Worm (Caenorhabditis elegans) whole organism, L2 larva: Measurements from ENCODE around the gene prp-40.

Experiments used
- C34F6.9 ChIP-seq: fragments of 150-350 bp; optimal IDR thresholded peaks from 2 replicates; lab custom pipeline; 2014; ENCODE audit warnings: missing biosample characterization, missing genetic modification characterization
- F13H6.1 ChIP-seq: sonication (generic microtip); optimal IDR thresholded peaks from 2 replicates; lab custom pipeline; 2016; ENCODE audit warnings: missing genetic modification characterization, missing compliant biosample characterization
- Y55F3AM.14 ChIP-seq: fragments of 200-800 bp; sonication (Bioruptor generic); optimal IDR thresholded peaks from 2 replicates; lab custom pipeline; 2018; ENCODE audit warnings: mild to moderate bottlenecking, missing genetic modification characterization, missing compliant biosample characterization
- ZK546.5 ChIP-seq: sonication (generic microtip); optimal IDR thresholded peaks from 2 replicates; lab custom pipeline; 2017; ENCODE audit warnings: missing biosample characterization, missing genetic modification characterization
- aly-2 ChIP-seq: fragments of 150-350 bp; optimal IDR thresholded peaks from 2 replicates; lab custom pipeline; 2014; ENCODE audit warnings: missing biosample characterization, missing genetic modification characterization
- ama-1 ChIP-seq: fragments of 150-350 bp; optimal IDR thresholded peaks from 2 replicates; lab custom pipeline; 2018; ENCODE audit warnings: inconsistent platforms
- blmp-1 ChIP-seq: sonication (generic microtip); optimal IDR thresholded peaks from 2 replicates; lab custom pipeline; 2017; ENCODE audit warnings: missing genetic modification characterization, mild to moderate bottlenecking, missing compliant biosample characterization, antibody characterized with exemption, moderate library complexity; ENCODE audit not compliant: insufficient read depth
- ceh-82 ChIP-seq: fragments of 150-350 bp; optimal IDR thresholded peaks from 2 replicates; lab custom pipeline; 2014; ENCODE audit warnings: missing biosample characterization, missing genetic modification characterization
- crh-2 ChIP-seq: sonication (generic microtip); optimal IDR thresholded peaks from 2 replicates; lab custom pipeline; 2017; ENCODE audit warnings: missing biosample characterization, missing genetic modification characterization
- egl-27 ChIP-seq: sonication (generic microtip); optimal IDR thresholded peaks from 3 replicates; lab custom pipeline; 2017; ENCODE audit warnings: missing biosample characterization, missing genetic modification reagents, missing genetic modification characterization
- elt-1 ChIP-seq: fragments of 150-350 bp; optimal IDR thresholded peaks from 2 replicates; lab custom pipeline; 2014; ENCODE audit warnings: missing biosample characterization, missing genetic modification characterization
- fos-1 ChIP-seq: fragments of 150-350 bp; optimal IDR thresholded peaks from 2 replicates; lab custom pipeline; 2014; ENCODE audit warnings: missing biosample characterization, missing genetic modification characterization
- gmeb-1 ChIP-seq: fragments of 150-350 bp; optimal IDR thresholded peaks from 2 replicates; lab custom pipeline; 2014; ENCODE audit warnings: missing biosample characterization, missing genetic modification characterization
- lin-13 ChIP-seq: fragments of 150-350 bp; optimal IDR thresholded peaks from 2 replicates; lab custom pipeline; 2014; ENCODE audit warnings: missing biosample characterization, missing genetic modification reagents, missing genetic modification characterization
- lin-39 ChIP-seq: fragments of 150-350 bp; optimal IDR thresholded peaks from 2 replicates; lab custom pipeline; 2014; ENCODE audit warnings: missing biosample characterization, missing genetic modification reagents, missing genetic modification characterization
- lsy-2 ChIP-seq, 2 experiments: fragments of 150-350 bp in 1 of 2; sonication (generic microtip) in 1 of 2; optimal IDR thresholded peaks; 2 replicates each; lab custom pipeline; 2014 to 2017; ENCODE audit warnings: missing biosample characterization in 2 of 2, missing genetic modification characterization in 2 of 2
- mab-5 ChIP-seq: fragments of 150-350 bp; optimal IDR thresholded peaks from 2 replicates; lab custom pipeline; 2014; ENCODE audit warnings: missing biosample characterization, missing genetic modification characterization
- mbf-1 ChIP-seq: sonication (generic microtip); optimal IDR thresholded peaks from 2 replicates; lab custom pipeline; 2017; ENCODE audit warnings: missing biosample characterization, missing genetic modification characterization
- mdl-1 ChIP-seq, 2 experiments: fragments of 150-350 bp in 1 of 2; sonication (generic microtip) in 1 of 2; optimal IDR thresholded peaks; 2 replicates each; lab custom pipeline; 2017; ENCODE audit warnings: missing biosample characterization in 2 of 2, missing genetic modification characterization in 2 of 2
- nhr-11 ChIP-seq: fragments of 150-350 bp; optimal IDR thresholded peaks from 2 replicates; lab custom pipeline; 2014; ENCODE audit warnings: missing biosample characterization, missing genetic modification characterization
- nhr-12 ChIP-seq: fragments of 150-350 bp; optimal IDR thresholded peaks from 2 replicates; lab custom pipeline; 2014; ENCODE audit warnings: missing biosample characterization, missing genetic modification characterization
- nhr-129 ChIP-seq: fragments of 150-350 bp; optimal IDR thresholded peaks from 2 replicates; lab custom pipeline; 2014; ENCODE audit warnings: missing biosample characterization, missing genetic modification characterization
- nhr-21 ChIP-seq: fragments of 150-350 bp; optimal IDR thresholded peaks from 2 replicates; lab custom pipeline; 2014; ENCODE audit warnings: missing biosample characterization, missing genetic modification characterization
- nhr-25 ChIP-seq: fragments of 150-350 bp; sonication (generic microtip); optimal IDR thresholded peaks from 3 replicates; lab custom pipeline; 2014; ENCODE audit warnings: missing biosample characterization, missing genetic modification characterization
- nhr-6 ChIP-seq: fragments of 150-350 bp; optimal IDR thresholded peaks from 2 replicates; lab custom pipeline; 2014; ENCODE audit warnings: missing biosample characterization, missing genetic modification characterization
- peb-1 ChIP-seq: fragments of 150-350 bp; optimal IDR thresholded peaks from 2 replicates; lab custom pipeline; 2014; ENCODE audit warnings: missing biosample characterization, missing genetic modification characterization
- sem-4 ChIP-seq: fragments of 150-350 bp; optimal IDR thresholded peaks from 2 replicates; lab custom pipeline; 2014; ENCODE audit warnings: missing biosample characterization, missing genetic modification reagents, missing genetic modification characterization
- skn-1 ChIP-seq: sonication (generic microtip); optimal IDR thresholded peaks from 2 replicates; lab custom pipeline; 2017; ENCODE audit warnings: missing biosample characterization, missing genetic modification characterization
- sma-3 ChIP-seq: sonication (generic microtip); optimal IDR thresholded peaks from 2 replicates; lab custom pipeline; 2016; ENCODE audit warnings: missing genetic modification reagents, missing genetic modification characterization, missing compliant biosample characterization
- snpc-4 ChIP-seq: fragments of 150-350 bp; optimal IDR thresholded peaks from 2 replicates; lab custom pipeline; 2014; ENCODE audit warnings: missing biosample characterization, missing genetic modification characterization
- unc-55 ChIP-seq: fragments of 150-350 bp; sonication (generic microtip); optimal IDR thresholded peaks from 3 replicates; lab custom pipeline; 2014; ENCODE audit warnings: missing biosample characterization, missing genetic modification reagents, missing genetic modification characterization
- unc-62 ChIP-seq: fragments of 150-350 bp; optimal IDR thresholded peaks from 2 replicates; lab custom pipeline; 2014; ENCODE audit warnings: missing biosample characterization, missing genetic modification reagents, missing genetic modification characterization
- zag-1 ChIP-seq: fragments of 150-350 bp; optimal IDR thresholded peaks from 2 replicates; lab custom pipeline; 2014; ENCODE audit warnings: missing biosample characterization, missing genetic modification characterization
- ztf-4 ChIP-seq: fragments of 150-350 bp; optimal IDR thresholded peaks from 2 replicates; lab custom pipeline; 2014; ENCODE audit warnings: missing biosample characterization, missing genetic modification characterization

prp-40 gene

DNA sequence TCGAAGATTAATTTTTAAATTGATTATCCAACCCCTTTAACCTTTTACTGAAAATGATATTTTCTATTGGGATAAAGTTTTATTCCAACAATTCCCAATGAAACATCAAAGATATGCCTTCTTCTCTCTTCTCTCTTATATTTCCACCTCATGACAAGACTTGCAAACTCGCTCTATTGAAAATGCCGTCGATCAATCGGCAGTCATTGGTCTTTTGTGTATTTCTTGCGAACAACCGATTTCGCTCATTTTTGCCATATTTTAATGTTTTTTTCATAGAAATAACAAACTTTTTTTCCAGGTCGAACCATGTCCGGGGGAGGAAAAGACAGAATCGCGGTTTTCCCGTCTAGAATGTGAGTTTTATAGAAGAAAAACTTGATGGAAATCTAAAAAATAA is 14.1 kb upstream of the prp-40 start, which contains the start of gene vha-14:
Gene vha-14, plus strand, starts transcription at position 302 of the 400 bp plus-strand sequence.
- TF ChIP-seq fos-1 (peak; percentile 60), unc-55 (GFP tag; lab: Kevin White, UChicago) (peak; percentile 64), lsy-2 (tag; optimal IDR thresholded peaks at IDR 0.05; lab: Kevin White, UChicago) (peak in 1 of 2 experiments; percentile 71), elt-1 (tag; lab: Kevin White, UChicago) (no peak), ztf-4 (tag; lab: Kevin White, UChicago) (peak; percentile 20), zag-1 (tag; lab: Kevin White, UChicago) (no peak), crh-2 (tag; lab: Kevin White, UChicago) (peak; percentile 87), nhr-129 (tag; lab: Kevin White, UChicago) (peak; percentile 74), unc-62 (GFP tag; lab: Kevin White, UChicago) (no peak), nhr-25 (tag; lab: Kevin White, UChicago) (peak; percentile 9), snpc-4 (tag; lab: Kevin White, UChicago) (peak; percentile 31), F13H6.1 (tag; lab: Kevin White, UChicago) (no peak), nhr-21 (peak; percentile 9), ama-1 (peak; percentile 20), sma-3 (GFP tag; lab: Kevin White, UChicago) (peak; percentile 4), C34F6.9 (peak; percentile 81)

DNA sequence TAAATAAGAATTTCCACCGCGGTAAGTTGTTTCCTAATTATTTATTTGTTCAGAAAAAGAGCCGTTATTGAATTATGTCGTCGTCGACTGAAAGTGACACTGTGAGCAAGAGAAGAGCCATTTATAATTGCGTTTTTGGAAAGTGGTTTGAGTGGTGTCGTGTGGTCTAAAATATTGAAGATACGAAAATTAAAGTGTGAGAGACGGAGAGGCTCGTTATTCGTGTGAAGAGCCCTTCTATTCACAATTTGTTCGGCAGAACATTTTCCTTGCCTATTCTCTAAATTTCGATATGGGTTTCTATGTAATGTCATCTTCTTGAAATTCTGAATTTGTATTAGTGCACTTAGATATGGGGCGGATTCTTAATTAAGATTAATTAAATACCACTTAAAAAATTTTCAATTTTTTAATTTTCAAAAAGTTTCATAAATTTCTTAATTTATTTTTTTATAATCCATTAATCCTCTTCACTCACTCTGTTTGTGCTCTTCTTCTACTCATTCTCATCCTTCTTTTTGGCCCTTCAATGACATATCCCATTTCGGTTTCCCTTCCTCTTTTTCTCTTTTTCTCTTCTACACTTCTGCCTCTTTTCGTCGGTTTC is 12.0 kb upstream of the prp-40 start:
- TF ChIP-seq F13H6.1 (tag; lab: Kevin White, UChicago): peak; percentile 37
- peak; percentile 23 for TF ChIP-seq lin-13 (GFP tag; lab: Kevin White, UChicago)
- TF ChIP-seq aly-2 (tag; lab: Kevin White, UChicago): no peak
- no peak for TF ChIP-seq nhr-129 (tag; lab: Kevin White, UChicago)
- TF ChIP-seq sem-4 (tag; lab: Kevin White, UChicago): no peak
- TF ChIP-seq fos-1: no peak
- TF ChIP-seq blmp-1 (tag; lab: Kevin White, UChicago): no peak
- peak; percentile 36 for TF ChIP-seq C34F6.9
- TF ChIP-seq lin-39 (tag; lab: Kevin White, UChicago): no peak
- TF ChIP-seq nhr-11 (tag; lab: Kevin White, UChicago): no peak
- TF ChIP-seq unc-62 (GFP tag; lab: Kevin White, UChicago): no peak
- TF ChIP-seq snpc-4 (tag; lab: Kevin White, UChicago): no peak
- peak; percentile 39 for TF ChIP-seq ama-1
- TF ChIP-seq mab-5: no peak
- TF ChIP-seq zag-1 (tag; lab: Kevin White, UChicago): peak; percentile 29
- peak; percentile 4 for TF ChIP-seq gmeb-1 (tag; lab: Kevin White, UChicago)
- peak in 1 of 2 experiments; percentile 42 for TF ChIP-seq lsy-2 (tag; optimal IDR thresholded peaks at IDR 0.05; lab: Kevin White, UChicago)
- TF ChIP-seq nhr-6: peak; percentile 42
- TF ChIP-seq ceh-82: no peak
- peak; percentile 23 for TF ChIP-seq ztf-4 (tag; lab: Kevin White, UChicago)
- TF ChIP-seq crh-2 (tag; lab: Kevin White, UChicago): peak; percentile 30
- TF ChIP-seq egl-27 (tag; lab: Kevin White, UChicago): no peak
- peak; percentile 38 for TF ChIP-seq unc-55 (GFP tag; lab: Kevin White, UChicago)
- peak; percentile 53 for TF ChIP-seq nhr-25 (tag; lab: Kevin White, UChicago)
- TF ChIP-seq peb-1 (tag; lab: Kevin White, UChicago): no peak

DNA sequence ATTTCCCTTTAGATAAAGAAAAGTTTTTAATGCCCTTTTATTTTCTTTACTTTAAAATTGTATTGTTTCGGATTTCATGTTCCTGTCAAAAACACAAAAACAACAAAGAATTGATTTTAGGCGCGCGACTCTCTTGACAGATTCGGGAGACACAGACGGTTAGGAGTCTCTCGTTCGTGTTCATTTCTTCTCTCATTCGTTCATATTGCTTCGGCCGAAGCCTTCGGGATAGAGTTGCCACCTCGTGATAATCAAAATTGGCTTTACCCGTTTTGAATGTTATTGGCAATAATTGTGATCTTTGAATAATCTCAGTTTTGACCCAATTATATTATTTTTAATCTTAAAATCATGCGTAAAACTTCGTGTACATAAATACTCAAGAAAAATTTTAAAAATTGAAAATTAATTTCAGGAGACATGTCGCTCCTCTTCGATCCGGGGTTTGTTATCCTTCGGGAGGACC is 10.8 kb upstream of the prp-40 start, which contains the start of gene F55H2.5:
Gene F55H2.5, plus strand, starts transcription at position 416 of the 466 bp plus-strand sequence.
- TF ChIP-seq unc-55 (GFP tag; lab: Kevin White, UChicago) (peak; percentile 30), egl-27 (tag; lab: Kevin White, UChicago) (no peak), fos-1 (no peak), C34F6.9 (peak; percentile 53)

DNA sequence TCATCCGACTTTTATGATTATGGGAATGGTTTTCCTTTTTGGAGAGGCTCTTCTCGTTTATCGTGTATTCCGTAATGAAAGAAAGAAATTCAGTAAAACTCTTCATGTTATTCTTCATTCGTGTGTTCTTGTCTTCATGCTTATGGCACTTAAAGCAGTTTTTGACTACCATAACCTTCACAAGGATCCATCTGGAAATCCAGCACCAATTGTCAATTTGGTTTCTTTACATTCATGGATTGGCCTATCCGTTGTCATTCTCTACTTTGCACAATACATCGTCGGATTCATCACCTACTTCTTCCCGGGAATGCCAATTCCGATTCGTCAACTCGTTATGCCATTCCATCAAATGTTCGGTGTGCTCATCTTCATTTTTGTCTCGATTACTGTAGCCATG is 10.2 kb upstream of the prp-40 start:
- TF ChIP-seq skn-1 (tag; lab: Kevin White, UChicago): no peak
- no peak for TF ChIP-seq nhr-12 (tag; lab: Kevin White, UChicago)
- TF ChIP-seq nhr-21: no peak
- TF ChIP-seq nhr-6: no peak
- no peak for TF ChIP-seq gmeb-1 (tag; lab: Kevin White, UChicago)
- TF ChIP-seq mbf-1: no peak
- no peak for TF ChIP-seq mab-5
- TF ChIP-seq crh-2 (tag; lab: Kevin White, UChicago): no peak
- no peak for TF ChIP-seq lin-13 (GFP tag; lab: Kevin White, UChicago)
- no peak for TF ChIP-seq nhr-25 (tag; lab: Kevin White, UChicago)
- no peak for TF ChIP-seq Y55F3AM.14
- TF ChIP-seq F13H6.1 (tag; lab: Kevin White, UChicago): no peak
- TF ChIP-seq ZK546.5 (tag; lab: Kevin White, UChicago): no peak
- TF ChIP-seq mdl-1 (tag; optimal IDR thresholded peaks at IDR 0.05; lab: Kevin White, UChicago): no peak
